Worm (Caenorhabditis elegans) whole organism, dauer: Measurements from ENCODE around the gene ufc-1.

Source experiments
- unc-62 ChIP-seq: sonication (generic microtip); optimal IDR thresholded peaks from 2 replicates; lab custom pipeline; 2017; ENCODE audit warnings: missing biosample characterization, missing genetic modification reagents, missing genetic modification characterization

ufc-1 gene

DNA sequence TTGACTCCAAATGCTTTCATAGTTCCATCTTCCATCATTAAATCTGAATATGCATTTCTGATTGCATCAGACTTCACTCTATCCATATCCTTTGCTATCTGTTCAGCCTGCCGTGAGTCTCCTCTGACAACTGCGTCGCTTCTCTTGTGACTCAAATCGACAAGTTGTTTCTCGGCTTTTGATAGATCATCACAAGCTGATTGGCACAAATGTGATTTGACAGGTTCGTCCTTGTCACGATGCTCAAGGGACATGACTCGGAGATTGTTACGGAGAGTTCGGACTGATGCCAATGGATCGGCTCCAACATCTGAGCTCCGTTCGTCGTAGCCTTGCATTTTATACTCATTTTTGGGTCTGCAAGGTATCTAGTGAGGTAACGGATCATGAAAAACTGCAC, 2.6 kb upstream of the ufc-1 start:
- no peak for TF ChIP-seq unc-62

DNA sequence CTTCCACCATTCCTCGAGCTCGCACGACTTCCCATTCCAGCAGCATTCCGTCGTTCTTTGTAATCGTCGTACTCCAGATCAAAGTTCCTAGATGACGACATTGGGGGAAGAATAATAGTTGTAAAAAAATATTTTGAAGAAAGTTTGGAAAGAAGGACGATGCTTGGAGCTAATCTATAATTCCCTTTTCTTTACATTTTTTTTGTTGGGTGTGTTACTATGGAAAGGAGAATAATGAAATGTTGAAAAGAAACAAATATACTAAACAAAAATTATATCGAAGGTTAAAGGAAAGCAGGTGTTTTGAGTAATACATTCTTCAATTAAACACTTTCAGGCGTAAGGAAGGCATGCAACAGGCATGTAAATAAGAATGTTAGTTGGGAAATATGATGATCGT, 2.0 kb upstream of the ufc-1 start, which contains the start of gene C40H1.3:
Gene C40H1.3, minus strand, starts transcription at position 101 of the 400 bp plus-strand sequence.
- TF ChIP-seq unc-62, result no peak

DNA sequence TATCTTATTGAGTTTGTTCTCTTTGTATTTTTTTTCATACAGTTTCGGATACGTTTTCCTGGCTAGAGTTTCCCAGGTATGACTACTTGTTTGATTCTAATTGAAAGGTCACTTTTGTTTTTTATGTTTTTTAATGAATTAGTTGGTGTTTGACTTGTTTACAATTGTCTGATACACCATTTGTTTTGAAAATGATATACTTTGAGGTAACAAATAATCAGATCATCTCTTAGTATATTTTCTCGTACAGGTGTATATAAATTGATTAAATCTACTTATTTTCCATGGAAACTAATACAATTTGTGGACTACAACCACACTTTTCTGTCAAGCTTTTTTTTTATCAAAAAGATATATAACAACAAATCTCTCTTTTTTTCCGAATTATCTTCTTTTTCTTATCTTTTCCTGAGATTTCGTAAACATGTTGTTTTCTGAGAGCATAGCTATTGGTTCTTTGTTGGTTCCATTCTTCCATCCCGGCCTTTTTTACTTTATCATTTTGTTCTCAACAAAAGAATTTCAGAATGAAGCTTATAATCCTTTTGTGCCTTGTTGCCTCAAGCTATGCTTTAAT, 1.4 kb upstream of the ufc-1 start, which contains the start of gene ttr-5:
Gene ttr-5, plus strand, starts transcription at position 527 of the 577 bp plus-strand sequence.
- TF ChIP-seq unc-62, result no peak

DNA sequence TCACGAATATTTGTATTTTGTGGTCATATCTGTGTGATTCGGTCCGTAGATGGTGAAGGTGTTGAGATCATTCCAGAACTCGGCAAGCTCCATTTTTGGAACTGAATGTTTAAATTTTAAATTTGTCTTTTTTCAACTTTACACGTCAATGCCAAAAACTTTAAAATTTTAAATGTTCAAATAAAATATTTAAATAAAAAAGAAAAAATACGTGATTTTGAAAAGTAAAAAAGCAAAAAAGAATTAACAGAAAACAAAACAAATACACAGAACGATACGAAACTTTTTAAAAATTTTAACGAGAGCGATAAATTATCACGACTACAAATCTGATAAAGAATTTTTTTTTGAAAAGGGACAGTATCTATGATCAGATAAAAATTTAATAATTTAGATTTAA, 2.9 kb downstream of the ufc-1 start, which contains the start of gene elo-4:
Gene elo-4, minus strand, starts transcription at position 101 of the 400 bp plus-strand sequence.
- TF ChIP-seq unc-62, result no peak

DNA sequence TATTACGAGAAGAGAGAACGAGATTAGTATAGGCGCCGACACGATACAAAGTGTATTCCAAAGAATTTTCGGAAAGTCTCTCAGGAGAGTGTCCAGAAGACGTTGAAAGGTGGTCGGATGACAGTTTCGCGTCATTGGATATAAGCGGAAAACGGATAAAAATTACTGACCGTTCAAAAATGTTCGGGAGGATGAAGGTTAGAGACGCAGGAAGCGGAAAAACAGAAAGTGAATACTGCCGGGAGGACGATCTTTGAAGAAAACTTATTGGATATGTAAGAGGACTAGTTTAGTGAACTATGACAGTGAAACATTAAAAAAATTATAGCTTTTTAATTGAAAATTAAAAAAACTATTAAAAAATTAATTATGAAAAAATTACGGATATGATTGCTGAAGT, 3.8 kb downstream of the ufc-1 start:
- TF ChIP-seq unc-62, result no peak

DNA sequence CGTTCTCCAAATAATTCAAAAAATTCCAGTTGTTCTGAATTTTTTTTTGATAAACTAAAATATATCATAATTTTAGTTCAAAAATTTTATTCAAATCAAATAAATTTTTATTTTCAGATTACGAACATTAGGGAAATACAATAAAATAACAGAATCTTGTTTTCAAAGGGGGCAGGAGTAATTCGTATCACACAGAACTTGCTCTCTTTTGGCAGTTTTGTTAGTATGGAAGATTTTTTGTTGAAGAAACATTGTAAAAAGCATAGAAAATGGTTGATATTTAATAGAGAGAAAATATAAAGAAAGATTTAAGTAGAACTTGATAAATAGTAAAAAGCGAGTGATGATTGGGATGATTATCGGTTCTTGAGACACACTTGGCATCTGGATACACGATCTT, 5.5 kb downstream of the ufc-1 start:
- no peak for TF ChIP-seq unc-62

DNA sequence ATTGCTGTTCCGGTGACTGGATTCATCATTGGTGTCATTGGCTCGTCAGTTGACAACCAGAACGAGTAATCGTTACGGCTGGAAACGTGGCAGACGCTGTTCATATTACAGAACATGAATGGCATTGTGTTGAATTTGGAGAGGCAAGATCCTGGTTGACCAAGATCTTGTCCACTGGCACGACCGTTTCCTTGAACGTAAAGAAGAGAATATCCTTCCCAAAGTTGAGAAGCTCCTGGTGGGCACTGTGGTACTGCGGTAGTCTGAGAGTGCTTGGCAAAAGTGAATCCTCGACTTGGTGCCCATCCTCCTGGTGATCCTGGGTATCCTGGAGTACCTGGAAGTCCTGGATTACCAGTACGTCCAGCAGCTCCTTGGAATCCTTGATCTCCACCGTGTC, 6.7 kb downstream of the ufc-1 start:
- TF ChIP-seq unc-62, result no peak

DNA sequence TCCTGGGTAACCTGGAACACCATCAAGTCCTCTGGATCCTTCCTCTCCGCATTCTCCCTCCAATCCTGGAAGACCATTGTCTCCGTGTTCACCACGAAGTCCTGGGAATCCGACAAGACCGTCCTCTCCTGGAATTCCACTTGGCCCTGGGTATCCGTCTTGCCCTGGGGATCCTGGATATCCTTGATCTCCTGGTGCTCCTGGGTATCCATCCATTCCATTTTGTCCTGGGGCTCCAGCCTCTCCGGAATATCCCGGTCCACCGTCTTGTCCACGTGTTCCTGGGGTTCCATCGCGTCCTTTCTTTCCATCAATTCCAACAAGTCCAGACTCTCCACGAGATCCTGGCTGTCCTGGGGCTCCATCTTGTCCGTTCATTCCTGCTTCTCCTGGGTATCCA, 8.7 kb downstream of the ufc-1 start:
- TF ChIP-seq unc-62, result no peak

DNA sequence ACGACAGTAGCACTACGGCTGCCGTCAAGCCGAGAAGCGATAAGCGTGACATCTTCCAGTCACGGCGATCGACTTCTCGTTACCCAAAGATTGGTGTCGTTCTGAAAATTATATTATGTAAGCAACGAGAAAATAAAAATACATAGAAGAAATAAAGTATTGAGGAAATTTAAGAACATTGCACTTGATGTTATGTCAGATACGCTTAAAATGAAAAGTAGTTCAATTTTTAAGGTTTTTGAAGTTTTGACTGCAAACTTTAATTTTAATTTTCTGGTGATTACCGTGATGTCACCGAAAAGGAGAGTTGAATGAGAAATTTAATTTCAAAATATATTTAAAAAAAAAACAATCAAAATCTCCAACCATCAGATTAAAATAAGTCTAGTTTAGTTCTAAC, 13.0 kb downstream of the ufc-1 start, which contains the start of gene emb-9:
Gene emb-9, minus strand, starts transcription at position 101 of the 400 bp plus-strand sequence.
- no peak for TF ChIP-seq unc-62

DNA sequence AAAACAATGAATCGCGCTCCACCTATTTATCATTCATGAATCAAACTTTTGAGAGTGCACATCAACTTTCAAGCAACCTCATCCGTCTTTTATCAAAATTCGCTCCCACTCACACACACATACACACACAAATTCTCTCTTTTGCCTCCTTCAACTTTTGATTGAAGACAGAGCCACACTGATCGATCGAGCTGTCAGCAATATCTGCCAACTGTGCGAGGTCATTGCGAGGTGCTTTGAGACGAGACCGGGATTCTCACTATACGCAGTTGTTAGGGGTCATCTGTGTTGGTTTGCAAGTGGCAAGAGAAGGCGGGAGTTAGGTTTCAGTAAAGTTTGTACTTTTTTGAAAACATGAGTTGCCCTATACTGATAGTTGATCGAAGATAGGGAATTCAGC, 14.8 kb downstream of the ufc-1 start:
- no peak for TF ChIP-seq unc-62

DNA sequence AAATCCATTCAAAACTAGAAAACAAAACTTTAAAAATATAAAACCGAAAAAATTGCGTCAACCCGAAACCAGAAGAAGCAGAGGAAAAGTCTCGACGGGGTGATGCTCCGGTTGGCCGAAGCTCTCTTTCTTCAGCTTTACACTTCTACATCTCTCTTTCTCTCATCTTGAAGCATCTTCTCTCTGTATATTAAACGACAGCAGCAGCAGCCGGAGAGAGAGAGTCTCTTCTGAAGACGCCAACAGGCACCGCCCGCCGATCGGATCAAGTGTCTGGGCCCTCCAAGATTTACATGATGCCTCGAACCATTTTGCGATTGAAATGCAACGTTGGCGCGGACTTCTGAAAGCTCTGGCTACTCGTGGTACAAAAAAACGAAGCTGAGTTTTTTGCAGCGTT, 15.4 kb downstream of the ufc-1 start:
- TF ChIP-seq unc-62, result no peak

DNA sequence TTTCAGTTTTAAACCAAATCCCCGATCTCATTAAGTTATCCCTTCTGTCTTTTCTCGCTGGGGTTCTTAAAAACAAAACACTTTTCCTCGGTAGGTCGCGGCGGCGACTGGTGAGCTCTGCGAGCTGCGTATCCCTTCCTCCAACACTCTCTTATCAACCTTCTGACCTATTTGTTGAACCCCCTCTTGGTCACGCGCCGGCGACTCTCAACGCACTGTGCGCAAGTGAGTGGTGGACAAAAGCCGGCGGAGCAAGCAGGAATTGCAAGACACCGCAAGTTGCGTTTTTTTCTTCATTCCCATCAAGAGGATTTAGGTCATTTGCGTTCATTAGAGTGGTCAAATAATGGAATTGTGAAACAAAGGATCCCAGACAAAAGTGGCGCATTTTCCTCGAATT, 22.5 kb downstream of the ufc-1 start:
- TF ChIP-seq unc-62, result no peak

DNA sequence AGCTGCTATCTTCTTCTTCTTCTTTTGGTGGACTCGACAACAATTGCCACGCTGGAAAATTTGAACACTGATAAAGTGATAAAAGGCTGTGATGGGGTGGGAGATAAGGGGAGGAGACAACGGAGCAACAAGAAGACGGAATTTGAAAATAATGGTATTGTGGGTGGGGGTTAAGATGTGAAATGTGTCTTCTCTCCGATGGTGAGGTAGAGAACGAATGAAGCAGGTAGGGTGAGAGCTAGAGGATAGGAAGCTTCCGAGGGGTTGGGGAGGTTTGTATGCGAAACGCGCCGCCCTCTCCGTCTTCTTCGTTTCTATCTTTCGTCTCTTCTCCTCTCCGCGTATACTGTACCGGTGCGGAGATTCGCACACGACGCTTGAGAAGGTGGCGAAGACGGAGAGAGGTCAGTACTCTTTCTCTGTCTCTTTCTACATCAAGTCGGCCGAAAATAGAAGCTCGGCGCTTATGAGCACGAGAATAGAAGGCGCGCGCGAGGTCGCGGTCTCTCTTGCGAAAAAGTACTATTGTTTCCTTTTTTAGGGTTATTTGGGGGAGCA, 24.2 kb downstream of the ufc-1 start, which contains the start of gene chtb-1:
Gene chtb-1, minus strand, starts transcription at position 51 of the 558 bp plus-strand sequence.
- no peak for TF ChIP-seq unc-62

DNA sequence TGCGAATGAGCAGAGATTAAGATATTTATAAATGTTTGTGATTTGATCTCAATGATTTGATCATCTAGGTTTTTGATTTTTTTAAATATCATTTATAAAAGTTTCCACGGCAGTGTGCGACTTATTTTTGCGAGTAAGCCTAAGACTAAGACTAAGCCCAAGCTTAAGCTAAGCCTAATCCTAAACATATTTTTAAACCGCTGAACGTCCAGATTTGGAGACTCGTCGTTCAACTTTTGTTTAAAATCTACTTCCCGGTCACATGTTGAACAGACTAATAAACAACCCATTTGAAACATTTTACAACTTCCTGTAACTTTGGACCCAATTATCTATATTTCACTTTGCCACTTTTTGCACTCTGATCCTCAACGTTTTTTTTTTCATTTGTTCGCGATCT, 27.7 kb downstream of the ufc-1 start, which contains the start of gene K04H4.5:
Gene K04H4.5, plus strand, starts transcription at position 301 of the 400 bp plus-strand sequence.
- no peak for TF ChIP-seq unc-62

DNA sequence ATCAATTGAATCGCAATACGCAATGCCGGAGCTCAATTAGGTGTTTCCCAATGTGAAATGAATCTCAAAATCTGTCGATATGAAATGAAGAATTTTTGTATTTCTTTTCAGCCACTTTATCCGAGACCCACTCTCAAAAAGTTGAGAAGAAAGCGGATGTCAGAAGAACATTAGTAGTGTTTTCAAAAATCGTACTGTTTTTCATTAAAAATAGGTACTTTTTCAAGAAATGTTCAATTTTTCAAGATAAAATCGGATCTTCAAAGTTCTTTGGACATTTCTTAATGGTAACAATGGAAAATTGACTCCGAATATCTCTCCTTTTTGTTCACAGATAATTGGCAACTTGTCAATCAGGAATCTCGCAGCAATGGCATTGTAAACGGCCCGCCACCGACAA, 29.9 kb downstream of the ufc-1 start, which contains the start of gene flp-25:
Gene flp-25, plus strand, starts transcription at position 301 of the 400 bp plus-strand sequence.
- no peak for TF ChIP-seq unc-62

DNA sequence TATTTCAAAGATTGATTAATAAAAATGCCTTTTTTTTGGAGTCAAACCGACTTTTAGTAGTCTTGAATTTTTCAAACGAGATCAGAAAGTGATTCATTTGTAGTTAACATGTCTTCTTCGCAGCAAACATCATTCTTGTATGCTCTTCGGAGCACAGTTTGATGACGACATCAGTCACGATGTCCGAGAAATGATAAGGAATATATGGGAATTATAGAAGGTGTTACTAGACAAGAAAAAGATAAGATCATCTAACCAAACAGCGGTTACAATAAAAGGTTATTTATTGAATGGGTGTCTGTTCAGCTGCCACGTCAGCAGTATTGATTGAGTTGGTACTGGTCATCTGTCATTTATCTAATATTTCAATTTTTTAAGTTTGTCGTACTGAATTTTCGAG, 35.1 kb downstream of the ufc-1 start:
- TF ChIP-seq unc-62, result no peak

DNA sequence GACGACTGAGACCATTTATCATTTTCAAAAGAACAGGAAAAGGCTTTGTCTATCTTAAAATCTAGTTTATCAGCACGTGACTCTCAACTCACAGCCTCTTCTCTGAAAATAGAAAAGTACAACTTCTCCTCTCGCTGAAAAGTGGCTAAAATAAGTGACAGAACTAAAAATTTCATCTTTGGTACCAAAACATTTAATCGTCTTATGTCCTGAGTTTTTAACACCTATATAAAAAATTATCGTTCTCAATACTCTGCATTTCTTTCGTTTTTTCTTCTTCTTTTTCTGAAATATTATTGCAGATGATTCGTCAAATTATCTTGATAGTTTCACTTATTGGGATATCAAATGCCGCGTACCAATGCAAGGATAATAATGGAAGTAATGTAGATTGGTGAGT, 35.7 kb downstream of the ufc-1 start, which contains the start of gene crn-6:
Gene crn-6, plus strand, starts transcription at position 301 of the 400 bp plus-strand sequence.
- TF ChIP-seq unc-62, result no peak

DNA sequence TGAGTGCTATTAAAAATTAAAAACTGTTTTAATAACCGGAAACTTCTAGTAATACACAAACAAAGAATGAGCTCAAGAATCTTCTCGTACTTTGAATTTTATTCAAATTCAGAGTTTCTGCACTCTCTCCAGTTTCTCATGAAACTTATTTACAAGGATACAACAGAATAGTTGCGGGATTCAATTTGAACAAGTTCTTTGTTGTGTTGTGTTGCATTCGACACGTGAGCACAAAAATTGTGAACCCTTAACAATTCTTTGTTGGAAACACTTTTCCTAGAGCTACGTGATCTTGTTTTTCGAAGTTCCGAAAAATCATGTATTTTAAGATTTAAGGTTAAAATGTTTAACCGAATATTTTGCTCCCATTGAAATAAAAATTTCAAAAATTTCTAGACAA, 42.5 kb downstream of the ufc-1 start:
- no peak for TF ChIP-seq unc-62
